Worm (Caenorhabditis elegans) whole organism, L1 larva: Measurements from ENCODE around the gene F48G7.8.

Experiments
- Y116A8C.19 ChIP-seq: sonication (generic microtip); optimal IDR thresholded peaks from 2 replicates; lab custom pipeline; 2016; ENCODE audit warnings: missing compliant biosample characterization, missing genetic modification characterization, borderline replicate concordance
- ceh-90 ChIP-seq: sonication (generic microtip); optimal IDR thresholded peaks from 2 replicates; lab custom pipeline; 2016; ENCODE audit warnings: missing genetic modification characterization, missing compliant biosample characterization
- dpl-1 ChIP-seq, 3 experiments: fragments of 150-350 bp in 2 of 3; sonication (generic microtip) in 1 of 3; optimal IDR thresholded peaks; 2 replicates each; lab custom pipeline; 2014 to 2017; ENCODE audit warnings: missing biosample characterization in 3 of 3, missing genetic modification characterization in 3 of 3, missing genetic modification reagents in 3 of 3
- fos-1 ChIP-seq: fragments of 150-350 bp; optimal IDR thresholded peaks from 2 replicates; lab custom pipeline; 2014; ENCODE audit warnings: missing biosample characterization, missing genetic modification characterization
- irx-1 ChIP-seq: sonication (generic microtip); optimal IDR thresholded peaks from 2 replicates; lab custom pipeline; 2016; ENCODE audit warnings: missing genetic modification characterization, missing compliant biosample characterization
- jun-1 ChIP-seq: fragments of 150-350 bp; optimal IDR thresholded peaks from 2 replicates; lab custom pipeline; 2014; ENCODE audit warnings: missing biosample characterization, missing genetic modification reagents, missing genetic modification characterization
- lin-15B ChIP-seq: fragments of 150-350 bp; sonication (generic microtip); optimal IDR thresholded peaks from 3 replicates; lab custom pipeline; 2014; ENCODE audit warnings: missing biosample characterization, missing genetic modification characterization
- lsy-2 ChIP-seq, 2 experiments: fragments of 150-350 bp; optimal IDR thresholded peaks; 2 replicates each; lab custom pipeline; 2014; ENCODE audit warnings: missing biosample characterization in 2 of 2, missing genetic modification characterization in 2 of 2
- nhr-28 ChIP-seq: fragments of 150-350 bp; optimal IDR thresholded peaks from 2 replicates; lab custom pipeline; 2014; ENCODE audit warnings: missing biosample characterization, missing genetic modification characterization
- nhr-76 ChIP-seq: sonication (generic microtip); optimal IDR thresholded peaks from 2 replicates; lab custom pipeline; 2017; ENCODE audit warnings: missing biosample characterization, missing genetic modification characterization
- snpc-4 ChIP-seq: fragments of 150-350 bp; optimal IDR thresholded peaks from 2 replicates; lab custom pipeline; 2014; ENCODE audit warnings: missing biosample characterization, missing genetic modification characterization
- sox-4 ChIP-seq: sonication (generic microtip); optimal IDR thresholded peaks from 2 replicates; lab custom pipeline; 2016; ENCODE audit warnings: missing genetic modification characterization, missing compliant biosample characterization
- swsn-7 ChIP-seq: sonication (generic microtip); optimal IDR thresholded peaks from 2 replicates; lab custom pipeline; 2016; ENCODE audit warnings: missing genetic modification characterization, missing compliant biosample characterization
- unc-62 ChIP-seq: fragments of 150-350 bp; optimal IDR thresholded peaks from 2 replicates; lab custom pipeline; 2014; ENCODE audit warnings: missing biosample characterization, missing genetic modification reagents, missing genetic modification characterization

- no peak for TF ChIP-seq sox-4 (tag; lab: Kevin White, UChicago)
- TF ChIP-seq unc-62 (GFP tag; lab: Kevin White, UChicago) = no peak
- no peak for TF ChIP-seq swsn-7
- no peak for TF ChIP-seq jun-1 (tag; lab: Kevin White, UChicago)
- TF ChIP-seq irx-1 (tag; lab: Kevin White, UChicago) = no peak
- no peak for TF ChIP-seq lsy-2 (tag; optimal IDR thresholded peaks at IDR 0.05; lab: Kevin White, UChicago)
- TF ChIP-seq nhr-28 (tag; lab: Kevin White, UChicago) = no peak
- TF ChIP-seq ceh-90 = no peak
- no peak for TF ChIP-seq Y116A8C.19 (tag; lab: Kevin White, UChicago)
- no peak for TF ChIP-seq dpl-1 (GFP tag; optimal IDR thresholded peaks at IDR 0.05; lab: Kevin White, UChicago)
- TF ChIP-seq fos-1 (tag; lab: Kevin White, UChicago) = no peak
- TF ChIP-seq lin-15B (tag; lab: Kevin White, UChicago) = no peak
- TF ChIP-seq nhr-76 (tag; lab: Kevin White, UChicago) = no peak
- TF ChIP-seq snpc-4 = no peak
These were observed 46.7 kb upstream of the F48G7.8 start, which contains the start of gene sru-25 for ce11 chrV:674213-674612.
